Fruit fly (Drosophila melanogaster) whole organism, adult: ENCODE results near the gene CG5612.

ENCODE experiments used
- CG11617 ChIP-seq: fragments of 200-800 bp; sonication (Bioruptor generic); optimal IDR thresholded peaks from 2 replicates; lab custom pipeline; 2017; ENCODE audit warnings: mild to moderate bottlenecking, missing biosample characterization, missing genetic modification reagents, missing genetic modification characterization
- CG12768 ChIP-seq: fragments of 200-800 bp; sonication (Bioruptor generic); optimal IDR thresholded peaks from 2 replicates; lab custom pipeline; 2017; ENCODE audit warnings: missing biosample characterization, missing genetic modification characterization, mild to moderate bottlenecking, moderate library complexity, missing genetic modification reagents
- CG7045 ChIP-seq: fragments of 200-800 bp; sonication (Bioruptor generic); optimal IDR thresholded peaks from 2 replicates; lab custom pipeline; 2017; ENCODE audit warnings: missing biosample characterization, mild to moderate bottlenecking, missing genetic modification characterization
- Mnt ChIP-seq: fragments of 200-800 bp; sonication (Bioruptor generic); optimal IDR thresholded peaks from 2 replicates; lab custom pipeline; 2016; ENCODE audit warnings: missing biosample characterization, mild to moderate bottlenecking, missing genetic modification characterization
- bab1 ChIP-seq: fragments of 200-800 bp; sonication (Bioruptor generic); optimal IDR thresholded peaks from 3 replicates; lab custom pipeline; 2019; ENCODE audit warnings: missing biosample characterization, mild to moderate bottlenecking, missing genetic modification characterization, moderate library complexity
- cnc ChIP-seq, 2 experiments: fragments of >200 bp; optimal IDR thresholded peaks; 2 replicates each; lab custom pipeline; 2017
- kay ChIP-seq: fragments of 200-800 bp; sonication (Bioruptor generic); peaks from one replicate; lab custom pipeline; 2016; ENCODE audit warnings: missing biosample characterization, missing genetic modification characterization, borderline replicate concordance
- ovo ChIP-seq: fragments of 200-800 bp; sonication (Bioruptor generic); optimal IDR thresholded peaks from 2 replicates; lab custom pipeline; 2016; ENCODE audit warnings: missing biosample characterization, missing genetic modification characterization

DNA sequence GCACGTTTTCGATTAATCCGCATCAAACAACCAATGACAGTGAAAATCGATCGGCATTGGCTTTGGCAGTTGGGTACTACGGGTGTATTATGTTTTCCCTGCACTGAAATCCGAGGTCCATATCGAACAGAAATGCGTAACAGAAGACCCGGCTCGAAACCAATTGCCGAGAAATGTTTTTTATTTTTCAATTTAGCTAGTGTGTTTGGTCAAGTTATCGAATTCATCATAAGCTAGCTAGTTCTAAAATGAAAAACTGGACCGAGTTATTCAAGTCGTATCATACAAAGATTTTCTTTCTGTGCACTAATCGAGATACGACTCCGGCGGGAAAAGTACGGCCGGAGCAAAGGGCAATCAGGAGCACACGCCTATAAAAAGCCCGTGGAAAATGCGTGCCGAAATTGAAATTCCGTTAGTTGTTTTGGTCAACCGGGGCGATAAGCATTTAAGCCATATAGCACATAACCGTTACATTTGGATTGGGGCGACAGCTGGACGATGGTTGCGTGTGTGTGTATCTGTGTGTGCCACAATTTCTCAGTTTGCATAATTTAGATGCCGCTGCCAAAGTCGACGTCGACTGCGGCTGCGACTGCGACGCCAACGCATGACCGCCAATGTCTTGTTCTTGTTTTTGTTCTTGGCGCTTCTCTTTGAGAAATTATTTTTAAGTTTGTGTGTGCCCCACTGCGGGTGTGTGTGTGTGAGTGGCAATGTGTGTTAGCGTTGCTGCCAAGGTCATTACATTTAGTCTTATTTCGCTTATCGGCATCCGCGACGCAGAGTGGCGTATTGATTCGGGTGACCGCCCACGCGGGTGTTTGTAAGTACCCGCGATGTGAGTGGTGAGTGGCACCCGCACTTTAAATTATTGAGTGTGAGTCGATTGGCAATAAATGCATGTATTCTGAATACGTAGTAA is 16.4 kb downstream of the CG5612 start:
- TF ChIP-seq cnc (optimal IDR thresholded peaks at IDR 0.05; lab: Kevin White, UChicago) (no peak), CG7045 (no peak), ovo (GFP tag; lab: Kevin White, UChicago) (no peak), Mnt (GFP tag; lab: Kevin White, UChicago) (no peak), kay (GFP tag; lab: Kevin White, UChicago) (no peak), bab1 (no peak), CG11617 (no peak), CG12768 (GFP tag; lab: Kevin White, UChicago) (no peak)
